Worm (Caenorhabditis elegans) whole organism, mixed stage, embryonic: ENCODE data around the gene F13D12.3.
A peak's percentile ranks its signal among the peaks of the same experiment; 100 is the strongest.

ENCODE experiments used
- M03D4.4 ChIP-seq: sonication (generic microtip); optimal IDR thresholded peaks from 2 replicates; lab custom pipeline; 2017; ENCODE audit warnings: mild to moderate bottlenecking, missing genetic modification characterization, missing compliant biosample characterization
- bed-3 ChIP-seq: fragments of 200-800 bp; sonication (Bioruptor generic); optimal IDR thresholded peaks from 3 replicates; lab custom pipeline; 2018; ENCODE audit warnings: mild to moderate bottlenecking, missing genetic modification characterization, moderate library complexity, missing compliant biosample characterization
- blmp-1 ChIP-seq: fragments of 150-350 bp; optimal IDR thresholded peaks from 2 replicates; lab custom pipeline; 2014; ENCODE audit warnings: missing biosample characterization, missing genetic modification characterization
- ceh-39 ChIP-seq: fragments of 150-350 bp; optimal IDR thresholded peaks from 2 replicates; lab custom pipeline; 2014; ENCODE audit warnings: missing biosample characterization, missing genetic modification characterization
- ceh-43 ChIP-seq: fragments of 200-800 bp; sonication (Bioruptor generic); optimal IDR thresholded peaks from 2 replicates; lab custom pipeline; 2018; ENCODE audit warnings: mild to moderate bottlenecking, missing genetic modification characterization, moderate library complexity, missing compliant biosample characterization
- ceh-83 ChIP-seq: fragments of 200-800 bp; sonication (Bioruptor generic); optimal IDR thresholded peaks from 2 replicates; lab custom pipeline; 2018; ENCODE audit warnings: mild to moderate bottlenecking, missing genetic modification characterization, missing compliant biosample characterization
- ces-1 ChIP-seq: fragments of 150-350 bp; optimal IDR thresholded peaks from 2 replicates; lab custom pipeline; 2014; ENCODE audit warnings: missing biosample characterization, missing genetic modification reagents, missing genetic modification characterization
- cnd-1 ChIP-seq: fragments of 200-800 bp; sonication (Bioruptor generic); optimal IDR thresholded peaks from 2 replicates; lab custom pipeline; 2018; ENCODE audit warnings: mild to moderate bottlenecking, missing genetic modification characterization, missing compliant biosample characterization
- drap-1 ChIP-seq: fragments of 200-800 bp; sonication (Bioruptor generic); optimal IDR thresholded peaks from 3 replicates; lab custom pipeline; 2018; ENCODE audit warnings: mild to moderate bottlenecking, missing genetic modification characterization, missing compliant biosample characterization
- elt-1 ChIP-seq: sonication (generic microtip); optimal IDR thresholded peaks from 2 replicates; lab custom pipeline; 2017; ENCODE audit warnings: missing genetic modification characterization, mild to moderate bottlenecking, missing compliant biosample characterization, antibody characterized with exemption, moderate library complexity, borderline replicate concordance; ENCODE audit not compliant: insufficient read depth
- flh-1 ChIP-seq: fragments of 200-800 bp; sonication (Bioruptor generic); optimal IDR thresholded peaks from 2 replicates; lab custom pipeline; 2018; ENCODE audit warnings: mild to moderate bottlenecking, missing genetic modification characterization, moderate library complexity, missing compliant biosample characterization
- ham-2 ChIP-seq: fragments of 200-800 bp; sonication (Bioruptor generic); optimal IDR thresholded peaks from 2 replicates; lab custom pipeline; 2018; ENCODE audit warnings: mild to moderate bottlenecking, missing genetic modification characterization, missing compliant biosample characterization
- hlh-1 ChIP-seq: fragments of 150-350 bp; optimal IDR thresholded peaks from 2 replicates; lab custom pipeline; 2014; ENCODE audit warnings: missing biosample characterization, missing genetic modification reagents, missing genetic modification characterization
- lin-13 ChIP-seq: fragments of 150-350 bp; optimal IDR thresholded peaks from 2 replicates; lab custom pipeline; 2014; ENCODE audit warnings: missing biosample characterization, missing genetic modification characterization
- lin-32 ChIP-seq: fragments of 200-800 bp; sonication (Bioruptor generic); optimal IDR thresholded peaks from 2 replicates; lab custom pipeline; 2018; ENCODE audit warnings: mild to moderate bottlenecking, missing genetic modification characterization, missing compliant biosample characterization
- lsy-2 ChIP-seq: fragments of 150-350 bp; optimal IDR thresholded peaks from 2 replicates; lab custom pipeline; 2014; ENCODE audit warnings: missing biosample characterization, missing genetic modification characterization
- mep-1 ChIP-seq: fragments of 150-350 bp; optimal IDR thresholded peaks from 2 replicates; lab custom pipeline; 2017; ENCODE audit warnings: missing biosample characterization, missing genetic modification reagents, missing genetic modification characterization, inconsistent platforms
- mls-2 ChIP-seq: sonication (generic microtip); optimal IDR thresholded peaks from 2 replicates; lab custom pipeline; 2016; ENCODE audit warnings: mild to moderate bottlenecking, missing genetic modification characterization, moderate library complexity, missing compliant biosample characterization
- nhr-12 ChIP-seq: fragments of 150-350 bp; optimal IDR thresholded peaks from 2 replicates; lab custom pipeline; 2014; ENCODE audit warnings: missing biosample characterization, missing genetic modification characterization
- nhr-28 ChIP-seq: fragments of 150-350 bp; optimal IDR thresholded peaks from 2 replicates; lab custom pipeline; 2014; ENCODE audit warnings: missing biosample characterization, missing genetic modification characterization
- sem-2 ChIP-seq: fragments of 200-800 bp; sonication (Bioruptor generic); optimal IDR thresholded peaks from 2 replicates; lab custom pipeline; 2018; ENCODE audit warnings: mild to moderate bottlenecking, missing genetic modification characterization, missing compliant biosample characterization
- snpc-4 ChIP-seq: fragments of 150-350 bp; optimal IDR thresholded peaks from 2 replicates; lab custom pipeline; 2014; ENCODE audit warnings: missing biosample characterization, missing genetic modification characterization
- sptf-1 ChIP-seq: sonication (generic microtip); optimal IDR thresholded peaks from 2 replicates; lab custom pipeline; 2017; ENCODE audit warnings: mild to moderate bottlenecking, missing genetic modification characterization, moderate library complexity, missing compliant biosample characterization
- tbx-8 ChIP-seq: fragments of 200-800 bp; sonication (Bioruptor generic); optimal IDR thresholded peaks from 2 replicates; lab custom pipeline; 2018; ENCODE audit warnings: mild to moderate bottlenecking, missing genetic modification characterization, moderate library complexity, missing compliant biosample characterization
- unc-120 ChIP-seq: sonication (generic microtip); optimal IDR thresholded peaks from 2 replicates; lab custom pipeline; 2017; ENCODE audit warnings: missing genetic modification characterization, missing compliant biosample characterization; ENCODE audit not compliant: poor library complexity, severe bottlenecking
- unc-39 ChIP-seq: fragments of 150-350 bp; optimal IDR thresholded peaks from 2 replicates; lab custom pipeline; 2014; ENCODE audit warnings: missing biosample characterization, missing genetic modification characterization
- unc-62 ChIP-seq: fragments of 150-350 bp; optimal IDR thresholded peaks from 2 replicates; lab custom pipeline; 2014; ENCODE audit warnings: missing biosample characterization, missing genetic modification reagents, missing genetic modification characterization
- zip-8 ChIP-seq: fragments of 150-350 bp; optimal IDR thresholded peaks from 2 replicates; lab custom pipeline; 2014; ENCODE audit warnings: missing biosample characterization, missing genetic modification characterization
- ztf-11 ChIP-seq: fragments of 150-350 bp; optimal IDR thresholded peaks from 2 replicates; lab custom pipeline; 2014; ENCODE audit warnings: missing biosample characterization, missing genetic modification characterization

The F13D12.3 gene

ce11 chrII:11728545-11729105 lies 8.4 kb downstream of the F13D12.3 start, which contains the start of gene alh-8:
Gene alh-8 (plus strand): TSS chrII:11729055.
- TF ChIP-seq lin-13 (tag; lab: Kevin White, UChicago), result no peak
- no peak for TF ChIP-seq unc-39
- peak; percentile 45 for TF ChIP-seq unc-120 (tag; lab: Kevin White, UChicago)
- peak; percentile 91 for TF ChIP-seq hlh-1 (tag; lab: Kevin White, UChicago)

- TF ChIP-seq mep-1 (tag; lab: Kevin White, UChicago) (no peak), mls-2 (no peak), snpc-4 (tag; lab: Kevin White, UChicago) (no peak), ceh-83 (GFP tag; lab: Kevin White, UChicago) (no peak), blmp-1 (no peak), ces-1 (GFP tag; lab: Kevin White, UChicago) (no peak), nhr-12 (tag; lab: Kevin White, UChicago) (no peak), sem-2 (GFP tag; lab: Kevin White, UChicago) (no peak), hlh-1 (tag; lab: Kevin White, UChicago) (no peak), lin-13 (tag; lab: Kevin White, UChicago) (no peak), flh-1 (GFP tag; lab: Kevin White, UChicago) (no peak), ham-2 (GFP tag; lab: Kevin White, UChicago) (no peak), drap-1 (GFP tag; lab: Kevin White, UChicago) (no peak), nhr-28 (tag; lab: Kevin White, UChicago) (no peak), lin-32 (no peak), bed-3 (GFP tag; lab: Kevin White, UChicago) (no peak)
These were observed 9.7 kb downstream of the F13D12.3 start for ce11 chrII:11729757-11730535.

- TF ChIP-seq hlh-1 (tag; lab: Kevin White, UChicago), result no peak
- no peak for TF ChIP-seq zip-8 (tag; lab: Kevin White, UChicago)
- TF ChIP-seq sptf-1 (tag; lab: Kevin White, UChicago), result no peak
- no peak for TF ChIP-seq mls-2
- no peak for TF ChIP-seq M03D4.4 (tag; lab: Kevin White, UChicago)
- no peak for TF ChIP-seq bed-3 (GFP tag; lab: Kevin White, UChicago)
- TF ChIP-seq lin-13 (tag; lab: Kevin White, UChicago), result no peak
- TF ChIP-seq tbx-8 (GFP tag; lab: Kevin White, UChicago), result no peak
- no peak for TF ChIP-seq blmp-1
- no peak for TF ChIP-seq sem-2 (GFP tag; lab: Kevin White, UChicago)
- TF ChIP-seq ceh-43 (GFP tag; lab: Kevin White, UChicago), result no peak
- no peak for TF ChIP-seq lsy-2 (tag; lab: Kevin White, UChicago)
- TF ChIP-seq lin-32, result no peak
- no peak for TF ChIP-seq ztf-11
- TF ChIP-seq unc-120 (tag; lab: Kevin White, UChicago), result no peak
- TF ChIP-seq flh-1 (GFP tag; lab: Kevin White, UChicago), result no peak
- TF ChIP-seq ceh-39 (tag; lab: Kevin White, UChicago), result no peak
- TF ChIP-seq mep-1 (tag; lab: Kevin White, UChicago), result no peak
- TF ChIP-seq unc-62 (GFP tag; lab: Kevin White, UChicago), result no peak
These were observed 11.0 kb downstream of the F13D12.3 start for ce11 chrII:11731174-11731724.

DNA sequence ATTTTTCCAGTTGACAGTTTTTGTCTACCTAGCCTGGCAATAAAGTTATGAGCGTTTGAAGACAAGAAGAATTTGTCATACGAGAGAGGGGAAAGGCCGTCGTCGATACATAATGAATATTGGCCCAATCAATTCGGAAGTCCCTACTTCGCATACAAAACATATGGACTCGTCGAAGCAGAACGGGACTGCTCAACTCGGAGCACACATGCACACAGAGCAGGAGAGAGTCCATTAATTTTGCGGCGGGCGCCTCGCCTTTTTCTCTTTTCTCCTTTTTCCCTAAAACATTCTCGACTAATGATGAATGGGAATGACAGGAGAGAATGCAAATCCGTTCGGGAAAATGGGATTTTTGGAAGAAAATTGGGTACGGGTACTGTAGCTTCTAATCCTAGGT lies 12.3 kb downstream of the F13D12.3 start, which contains the start of gene F13D12.8:
TSS of gene F13D12.8 (minus strand) at position 82 of the 400 bp plus-strand sequence.
- TF ChIP-seq ces-1 (GFP tag; lab: Kevin White, UChicago) (peak; percentile 39), ceh-39 (tag; lab: Kevin White, UChicago) (no peak), cnd-1 (tag; lab: Kevin White, UChicago) (no peak)

DNA sequence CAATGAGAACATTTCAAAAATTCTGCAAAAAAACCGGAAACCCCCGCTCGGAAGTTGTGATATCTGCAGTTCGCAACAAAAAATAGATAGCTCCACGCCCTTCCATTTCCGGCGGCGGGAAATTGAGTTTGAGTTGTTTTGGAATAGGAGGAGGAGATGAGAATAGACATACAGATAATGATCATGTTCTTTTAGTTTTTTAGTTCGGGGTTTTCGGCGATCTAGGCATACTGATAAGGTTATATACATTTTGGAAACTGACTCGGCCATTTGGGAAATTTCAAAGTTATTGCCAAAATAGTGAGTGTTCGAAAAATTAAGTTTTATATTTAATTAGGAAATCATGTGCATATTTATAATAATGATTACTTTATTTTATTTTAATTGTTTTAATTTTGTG lies 13.6 kb downstream of the F13D12.3 start:
- TF ChIP-seq ceh-83 (GFP tag; lab: Kevin White, UChicago) (no peak), elt-1 (tag; lab: Kevin White, UChicago) (peak; percentile 53)
